Worm (Caenorhabditis elegans): ENCODE results near the gene T28C6.3.

- TF ChIP-seq M03D4.4 (tag; optimal IDR thresholded peaks at IDR 0.05) (no peak), unc-62 (GFP tag; optimal IDR thresholded peaks at IDR 0.05) (no peak), flh-1 (GFP tag; optimal IDR thresholded peaks at IDR 0.05) (no peak), drap-1 (GFP tag; optimal IDR thresholded peaks at IDR 0.05) (no peak), snpc-4 (tag; optimal IDR thresholded peaks at IDR 0.05) (no peak), cnd-1 (tag; optimal IDR thresholded peaks at IDR 0.05) (no peak), elt-3 (tag; optimal IDR thresholded peaks at IDR 0.05) (no peak), ztf-11 (tag; optimal IDR thresholded peaks at IDR 0.05) (no peak), nhr-237 (tag; optimal IDR thresholded peaks at IDR 0.05) (no peak), sptf-1 (tag; optimal IDR thresholded peaks at IDR 0.05) (no peak), lin-13 (tag; optimal IDR thresholded peaks at IDR 0.05) (no peak)
These were observed 26.9 kb upstream of the T28C6.3 start for ce11 chrIV:8793223-8793622.

All from whole organism, mixed stage, embryonic.